Worm (Caenorhabditis elegans) whole organism, dauer: ENCODE data around the gene R07E4.1.

ENCODE experiments used
- unc-62 ChIP-seq: sonication (generic microtip); optimal IDR thresholded peaks from 2 replicates; lab custom pipeline; 2017; ENCODE audit warnings: missing biosample characterization, missing genetic modification reagents, missing genetic modification characterization

The R07E4.1 gene

ce11 chrX:6010573-6010972, 51.7 kb downstream of the R07E4.1 start, which contains the start of gene C09B8.3:
Gene C09B8.3 (minus strand): TSS chrX:6010673.
- TF ChIP-seq unc-62 (GFP tag; lab: Kevin White, UChicago): no peak

- no peak for TF ChIP-seq unc-62 (GFP tag; lab: Kevin White, UChicago)
These were observed 56.2 kb downstream of the R07E4.1 start, which contains the start of gene C09B8.8 for ce11 chrX:6015096-6015495. Gene C09B8.8 (plus strand): TSS chrX:6015492.
